Worm (Caenorhabditis elegans) whole organism, L3 larva: Measurements from ENCODE around the gene R11D1.1.

Source experiments
- ZK546.5 ChIP-seq: sonication (generic microtip); optimal IDR thresholded peaks from 2 replicates; lab custom pipeline; 2017; ENCODE audit warnings: missing biosample characterization, missing genetic modification characterization
- ceh-28 ChIP-seq: fragments of 150-350 bp; optimal IDR thresholded peaks from 2 replicates; lab custom pipeline; 2014; ENCODE audit warnings: missing biosample characterization, missing genetic modification reagents, missing genetic modification characterization
- ceh-9 ChIP-seq: sonication (generic microtip); optimal IDR thresholded peaks from 2 replicates; lab custom pipeline; 2018; ENCODE audit warnings: missing biosample characterization, missing genetic modification characterization
- elt-3 ChIP-seq, 3 experiments: fragments of 150-350 bp in 1 of 3; sonication (generic microtip) in 2 of 3; optimal IDR thresholded peaks; 2 replicates in 2 of 3; 4 replicates in 1 of 3; lab custom pipeline; 2014 to 2017; ENCODE audit warnings: missing biosample characterization in 3 of 3, missing genetic modification characterization in 3 of 3
- fos-1 ChIP-seq: fragments of 150-350 bp; optimal IDR thresholded peaks from 2 replicates; lab custom pipeline; 2014; ENCODE audit warnings: missing biosample characterization, missing genetic modification characterization
- nhr-11 ChIP-seq: fragments of 150-350 bp; optimal IDR thresholded peaks from 2 replicates; lab custom pipeline; 2014; ENCODE audit warnings: missing biosample characterization, missing genetic modification characterization
- nhr-12 ChIP-seq: fragments of 150-350 bp; optimal IDR thresholded peaks from 2 replicates; lab custom pipeline; 2014; ENCODE audit warnings: missing biosample characterization, missing genetic modification characterization
- nhr-43 ChIP-seq: sonication (generic microtip); optimal IDR thresholded peaks from 2 replicates; lab custom pipeline; 2016; ENCODE audit warnings: mild to moderate bottlenecking, missing genetic modification characterization, missing compliant biosample characterization; ENCODE audit not compliant: poor library complexity, severe bottlenecking
- pha-4 ChIP-seq: fragments of 150-350 bp; optimal IDR thresholded peaks from 2 replicates; lab custom pipeline; 2014; ENCODE audit warnings: missing biosample characterization, missing genetic modification reagents, missing genetic modification characterization
- skn-1 ChIP-seq: fragments of 150-350 bp; optimal IDR thresholded peaks from 2 replicates; lab custom pipeline; 2014; ENCODE audit warnings: missing biosample characterization, missing genetic modification characterization
- snpc-4 ChIP-seq: fragments of 150-350 bp; optimal IDR thresholded peaks from 2 replicates; lab custom pipeline; 2014; ENCODE audit warnings: missing biosample characterization, missing genetic modification characterization
- unc-62 ChIP-seq: fragments of 150-350 bp; sonication (generic microtip); optimal IDR thresholded peaks from 4 replicates; lab custom pipeline; 2014; ENCODE audit warnings: missing biosample characterization, missing genetic modification reagents, missing genetic modification characterization
- zag-1 ChIP-seq: fragments of 150-350 bp; optimal IDR thresholded peaks from 2 replicates; lab custom pipeline; 2014; ENCODE audit warnings: missing biosample characterization, missing genetic modification characterization

ce11 chrV:12747856-12748255 is 43.7 kb downstream of the R11D1.1 start, which contains the start of gene C15C8.5:
- no peak for TF ChIP-seq nhr-43 (tag; lab: Kevin White, UChicago)
- no peak for TF ChIP-seq fos-1 (tag; lab: Kevin White, UChicago)
- TF ChIP-seq pha-4 (tag; lab: Kevin White, UChicago): no peak
- TF ChIP-seq elt-3 (tag; optimal IDR thresholded peaks at IDR 0.05; lab: Kevin White, UChicago): no peak
- TF ChIP-seq nhr-11 (tag; lab: Kevin White, UChicago): no peak
- no peak for TF ChIP-seq snpc-4 (tag; lab: Kevin White, UChicago)
- no peak for TF ChIP-seq skn-1 (tag; lab: Kevin White, UChicago)
- no peak for TF ChIP-seq ceh-28 (tag; lab: Kevin White, UChicago)
- TF ChIP-seq zag-1: no peak
- TF ChIP-seq unc-62 (GFP tag; lab: Kevin White, UChicago): no peak
- no peak for TF ChIP-seq ceh-9 (tag; lab: Kevin White, UChicago)
- TF ChIP-seq ZK546.5: no peak
- TF ChIP-seq nhr-12: no peak
